Fruit fly (Drosophila melanogaster): Measurements from ENCODE around the gene Ipp.

Ipp gene

dm6 chr3R:13921806-13922515, 36.6 kb upstream of the Ipp start (continued):
- peak; percentile 33; the same call in 1 of the 2 replicates for TF ChIP-seq sna (GFP tag; IDR thresholded peaks at IDR 0.05; ENCODE audit: partially characterized antibody)
- TF ChIP-seq CkIIα-i1 (GFP tag; IDR thresholded peaks at IDR 0.05) = no peak
- no peak for TF ChIP-seq ken (GFP tag; IDR thresholded peaks at IDR 0.05)
- TF ChIP-seq grau (tag; optimal IDR thresholded peaks at IDR 0.05) = peak; percentile 29
- TF ChIP-seq tio (GFP tag; optimal IDR thresholded peaks at IDR 0.05) = no peak
- TF ChIP-seq ind (GFP tag; optimal IDR thresholded peaks at IDR 0.05) = no peak
- TF ChIP-seq tin (GFP tag; optimal IDR thresholded peaks at IDR 0.05) = peak; percentile 40
- peak; percentile 59 for TF ChIP-seq dysf (GFP tag; IDR thresholded peaks at IDR 0.05)
- no peak for TF ChIP-seq ac (GFP tag; optimal IDR thresholded peaks at IDR 0.05)
- TF ChIP-seq C15 (GFP tag; IDR thresholded peaks at IDR 0.05) = no peak
- TF ChIP-seq CG30403 (GFP tag; optimal IDR thresholded peaks at IDR 0.05) = no peak
- peak; percentile 49; the same call in 1 of the 2 replicates for TF ChIP-seq lmd (GFP tag; IDR thresholded peaks at IDR 0.05)
- peak; percentile 21 for TF ChIP-seq Sox102F (GFP tag; optimal IDR thresholded peaks at IDR 0.05)
- TF ChIP-seq chm (GFP tag; IDR thresholded peaks at IDR 0.05) = peak; percentile 56; the same call in 1 of the 2 replicates
- TF ChIP-seq bigmax (GFP tag; optimal IDR thresholded peaks at IDR 0.05) = no peak
- TF ChIP-seq vfl (GFP tag; optimal IDR thresholded peaks at IDR 0.05) = no peak
- TF ChIP-seq wdn (GFP tag; IDR thresholded peaks at IDR 0.05) = no peak
- TF ChIP-seq Bgb (GFP tag; IDR thresholded peaks at IDR 0.05; ENCODE audit: partially characterized antibody) = 0 out of 2 replicates have a peak, but pooled peaks have one; percentile 21
- no peak for TF ChIP-seq Adf1 (GFP tag; IDR thresholded peaks at IDR 0.05)
- TF ChIP-seq BEAF-32 (GFP tag; optimal IDR thresholded peaks at IDR 0.05) = peak; percentile 36
- peak; percentile 78 for TF ChIP-seq Med (GFP tag)
- TF ChIP-seq CG13287 (GFP tag; IDR thresholded peaks at IDR 0.05; ENCODE audit: partially characterized antibody) = peak; percentile 39; the same call in 1 of the 2 replicates
- no peak for TF ChIP-seq CG10565 (GFP tag; optimal IDR thresholded peaks at IDR 0.05)
- TF ChIP-seq NK7.1 (GFP tag; optimal IDR thresholded peaks at IDR 0.05) = no peak
- no peak for TF ChIP-seq D (optimal IDR thresholded peaks at IDR 0.05)
- TF ChIP-seq D (GFP tag; optimal IDR thresholded peaks at IDR 0.05) = peak; percentile 38
- TF ChIP-seq ATbp (GFP tag; optimal IDR thresholded peaks at IDR 0.05) = peak; percentile 16
- no peak for TF ChIP-seq Sin3A (optimal IDR thresholded peaks at IDR 0.05)
- 0 out of 3 replicates have a peak, but pooled peaks have one; percentile 43 for TF ChIP-seq CG7357 (GFP tag; IDR thresholded peaks at IDR 0.05)
- TF ChIP-seq bbx (GFP tag; IDR thresholded peaks at IDR 0.05; ENCODE audit: partially characterized antibody) = 0 out of 2 replicates have a peak, but pooled peaks have one; percentile 28
- TF ChIP-seq knrl (GFP tag; IDR thresholded peaks at IDR 0.05; ENCODE audit: partially characterized antibody) = peak; percentile 52; the same call in 2 of the 3 replicates

dm6 chr3R:13923626-13924025, 35.0 kb upstream of the Ipp start:
- no peak for TF ChIP-seq pum (GFP tag; optimal IDR thresholded peaks at IDR 0.05)
- 0 out of 2 replicates have a peak, but pooled peaks have one; percentile 50 for TF ChIP-seq CG10321 (GFP tag; IDR thresholded peaks at IDR 0.05)
- TF ChIP-seq CG13424 (tag; optimal IDR thresholded peaks at IDR 0.05) = no peak
- TF ChIP-seq hkb (optimal IDR thresholded peaks at IDR 0.05) = no peak
- no peak for TF ChIP-seq hkb (GFP tag; IDR thresholded peaks at IDR 0.05)
- TF ChIP-seq HLH54F (GFP tag; optimal IDR thresholded peaks at IDR 0.05) = no peak
- TF ChIP-seq Ets65A (GFP tag) = peak; percentile 28
- peak; percentile 87 for TF ChIP-seq Nf-YC (tag; optimal IDR thresholded peaks at IDR 0.05)
- TF ChIP-seq seq (GFP tag; IDR thresholded peaks at IDR 0.05) = peak; percentile 66
- peak; percentile 31 for TF ChIP-seq CG1832 (GFP tag; optimal IDR thresholded peaks at IDR 0.05)
- peak; percentile 14 for TF ChIP-seq abd-A (tag; optimal IDR thresholded peaks at IDR 0.05)
- no peak for TF ChIP-seq CG6254 (GFP tag; optimal IDR thresholded peaks at IDR 0.05)
- peak; percentile 8 for TF ChIP-seq ewg (GFP tag; optimal IDR thresholded peaks at IDR 0.05)
- TF ChIP-seq Spps (tag; optimal IDR thresholded peaks at IDR 0.05) = no peak
- TF ChIP-seq Nf-YB (GFP tag; optimal IDR thresholded peaks at IDR 0.05) = peak; percentile 77
- TF ChIP-seq crol (GFP tag; IDR thresholded peaks at IDR 0.05) = peak; percentile 46; the same call in 1 of the 2 replicates
- TF ChIP-seq wdn (GFP tag; IDR thresholded peaks at IDR 0.05) = 0 out of 2 replicates have a peak, but pooled peaks have one; percentile 6
- peak; percentile 35 for TF ChIP-seq Deaf1 (tag; optimal IDR thresholded peaks at IDR 0.05)
- 0 out of 2 replicates have a peak, but pooled peaks have one; percentile 11 for TF ChIP-seq chm (GFP tag; IDR thresholded peaks at IDR 0.05)
- TF ChIP-seq sna (GFP tag; IDR thresholded peaks at IDR 0.05; ENCODE audit: partially characterized antibody) = no peak
